Worm (Caenorhabditis elegans) whole organism, L3 larva: Measurements from ENCODE around the gene mac-1.
A peak's percentile ranks its signal among the peaks of the same experiment; 100 is the strongest.

Source experiments
- R02D3.7 ChIP-seq: fragments of 150-350 bp; optimal IDR thresholded peaks from 2 replicates; lab custom pipeline; 2014; ENCODE audit warnings: missing biosample characterization, missing genetic modification characterization
- aly-2 ChIP-seq: fragments of 150-350 bp; optimal IDR thresholded peaks from 2 replicates; lab custom pipeline; 2014; ENCODE audit warnings: missing biosample characterization, missing genetic modification characterization
- ama-1 ChIP-seq: fragments of 150-350 bp; optimal IDR thresholded peaks from 2 replicates; lab custom pipeline; 2018
- ceh-28 ChIP-seq: fragments of 150-350 bp; optimal IDR thresholded peaks from 2 replicates; lab custom pipeline; 2014; ENCODE audit warnings: missing biosample characterization, missing genetic modification reagents, missing genetic modification characterization
- ceh-82 ChIP-seq: fragments of 150-350 bp; optimal IDR thresholded peaks from 2 replicates; lab custom pipeline; 2014; ENCODE audit warnings: missing biosample characterization, missing genetic modification characterization
- ceh-9 ChIP-seq: sonication (generic microtip); optimal IDR thresholded peaks from 2 replicates; lab custom pipeline; 2018; ENCODE audit warnings: missing biosample characterization, missing genetic modification characterization
- daf-12 ChIP-seq: fragments of 150-350 bp; optimal IDR thresholded peaks from 2 replicates; lab custom pipeline; 2014; ENCODE audit warnings: missing biosample characterization, missing genetic modification reagents, missing genetic modification characterization
- egl-5 ChIP-seq: fragments of 150-350 bp; optimal IDR thresholded peaks from 2 replicates; lab custom pipeline; 2017; ENCODE audit warnings: missing biosample characterization, missing genetic modification reagents, missing genetic modification characterization, inconsistent platforms
- elt-1 ChIP-seq: fragments of 150-350 bp; optimal IDR thresholded peaks from 2 replicates; lab custom pipeline; 2014; ENCODE audit warnings: missing biosample characterization, missing genetic modification characterization
- elt-2 ChIP-seq: sonication (generic microtip); optimal IDR thresholded peaks from 2 replicates; lab custom pipeline; 2016; ENCODE audit warnings: missing genetic modification reagents, mild to moderate bottlenecking, missing genetic modification characterization, missing compliant biosample characterization
- eor-1 ChIP-seq, 2 experiments: fragments of 150-350 bp; optimal IDR thresholded peaks; 2 replicates each; lab custom pipeline; 2014 to 2018; ENCODE audit warnings: missing biosample characterization in 2 of 2, missing genetic modification characterization in 2 of 2
- fkh-10 ChIP-seq: sonication (generic microtip); optimal IDR thresholded peaks from 2 replicates; lab custom pipeline; 2017; ENCODE audit warnings: missing biosample characterization, missing genetic modification reagents, missing genetic modification characterization
- fkh-2 ChIP-seq: fragments of 150-350 bp; optimal IDR thresholded peaks from 2 replicates; lab custom pipeline; 2014; ENCODE audit warnings: missing biosample characterization, missing genetic modification reagents, missing genetic modification characterization
- fos-1 ChIP-seq: fragments of 150-350 bp; optimal IDR thresholded peaks from 2 replicates; lab custom pipeline; 2014; ENCODE audit warnings: missing biosample characterization, missing genetic modification characterization
- jun-1 ChIP-seq: fragments of 150-350 bp; optimal IDR thresholded peaks from 2 replicates; lab custom pipeline; 2014; ENCODE audit warnings: missing biosample characterization, missing genetic modification reagents, missing genetic modification characterization
- lin-15B ChIP-seq: fragments of 150-350 bp; optimal IDR thresholded peaks from 2 replicates; lab custom pipeline; 2014; ENCODE audit warnings: missing biosample characterization, missing genetic modification characterization
- lin-39 ChIP-seq: fragments of 150-350 bp; optimal IDR thresholded peaks from 2 replicates; lab custom pipeline; 2018; ENCODE audit warnings: missing biosample characterization, missing genetic modification reagents, missing genetic modification characterization
- lsy-12 ChIP-seq: sonication (generic microtip); optimal IDR thresholded peaks from 2 replicates; lab custom pipeline; 2016; ENCODE audit warnings: mild to moderate bottlenecking, missing genetic modification characterization, missing compliant biosample characterization
- mdl-1 ChIP-seq: fragments of 150-350 bp; optimal IDR thresholded peaks from 2 replicates; lab custom pipeline; 2014; ENCODE audit warnings: missing biosample characterization, missing genetic modification characterization
- mml-1 ChIP-seq: fragments of 150-350 bp; sonication (generic microtip); optimal IDR thresholded peaks from 3 replicates; lab custom pipeline; 2014; ENCODE audit warnings: missing biosample characterization, missing genetic modification characterization
- nfya-1 ChIP-seq: sonication (generic microtip); optimal IDR thresholded peaks from 2 replicates; lab custom pipeline; 2017; ENCODE audit warnings: missing genetic modification characterization, mild to moderate bottlenecking, missing compliant biosample characterization, antibody characterized with exemption, moderate library complexity; ENCODE audit not compliant: insufficient read depth
- nhr-11 ChIP-seq: fragments of 150-350 bp; optimal IDR thresholded peaks from 2 replicates; lab custom pipeline; 2014; ENCODE audit warnings: missing biosample characterization, missing genetic modification characterization
- nhr-237 ChIP-seq: fragments of 150-350 bp; optimal IDR thresholded peaks from 2 replicates; lab custom pipeline; 2014; ENCODE audit warnings: missing biosample characterization, missing genetic modification characterization
- nhr-25 ChIP-seq: sonication (generic microtip); optimal IDR thresholded peaks from 2 replicates; lab custom pipeline; 2017; ENCODE audit warnings: missing biosample characterization, missing genetic modification characterization
- nhr-28 ChIP-seq: fragments of 150-350 bp; optimal IDR thresholded peaks from 2 replicates; lab custom pipeline; 2014; ENCODE audit warnings: missing biosample characterization, missing genetic modification characterization
- nhr-43 ChIP-seq: sonication (generic microtip); optimal IDR thresholded peaks from 2 replicates; lab custom pipeline; 2016; ENCODE audit warnings: mild to moderate bottlenecking, missing genetic modification characterization, missing compliant biosample characterization; ENCODE audit not compliant: poor library complexity, severe bottlenecking
- nhr-67 ChIP-seq: fragments of 150-350 bp; optimal IDR thresholded peaks from 2 replicates; lab custom pipeline; 2014; ENCODE audit warnings: missing biosample characterization, missing genetic modification characterization
- nhr-76 ChIP-seq: fragments of 150-350 bp; sonication (generic microtip); optimal IDR thresholded peaks from 5 replicates; lab custom pipeline; 2014; ENCODE audit warnings: missing biosample characterization, missing genetic modification characterization
- nhr-77 ChIP-seq: fragments of 150-350 bp; optimal IDR thresholded peaks from 2 replicates; lab custom pipeline; 2014; ENCODE audit warnings: missing biosample characterization, missing genetic modification characterization
- pha-4 ChIP-seq: fragments of 150-350 bp; optimal IDR thresholded peaks from 2 replicates; lab custom pipeline; 2014; ENCODE audit warnings: missing biosample characterization, missing genetic modification reagents, missing genetic modification characterization
- pqm-1 ChIP-seq: fragments of 150-350 bp; optimal IDR thresholded peaks from 2 replicates; lab custom pipeline; 2017; ENCODE audit warnings: missing biosample characterization, missing genetic modification characterization, inconsistent platforms
- sea-2 ChIP-seq: fragments of 150-350 bp; sonication (generic microtip); optimal IDR thresholded peaks from 4 replicates; lab custom pipeline; 2014; ENCODE audit warnings: missing biosample characterization, missing genetic modification reagents, missing genetic modification characterization
- skn-1 ChIP-seq: fragments of 150-350 bp; optimal IDR thresholded peaks from 2 replicates; lab custom pipeline; 2014; ENCODE audit warnings: missing biosample characterization, missing genetic modification characterization
- snpc-4 ChIP-seq: fragments of 150-350 bp; optimal IDR thresholded peaks from 2 replicates; lab custom pipeline; 2014; ENCODE audit warnings: missing biosample characterization, missing genetic modification characterization
- unc-39 ChIP-seq: sonication (generic microtip); optimal IDR thresholded peaks from 4 replicates; lab custom pipeline; 2017; ENCODE audit warnings: missing biosample characterization, missing genetic modification characterization
- zag-1 ChIP-seq: fragments of 150-350 bp; optimal IDR thresholded peaks from 2 replicates; lab custom pipeline; 2014; ENCODE audit warnings: missing biosample characterization, missing genetic modification characterization
- ztf-4 ChIP-seq: fragments of 150-350 bp; optimal IDR thresholded peaks from 2 replicates; lab custom pipeline; 2014; ENCODE audit warnings: missing biosample characterization, missing genetic modification characterization

Gene mac-1

DNA sequence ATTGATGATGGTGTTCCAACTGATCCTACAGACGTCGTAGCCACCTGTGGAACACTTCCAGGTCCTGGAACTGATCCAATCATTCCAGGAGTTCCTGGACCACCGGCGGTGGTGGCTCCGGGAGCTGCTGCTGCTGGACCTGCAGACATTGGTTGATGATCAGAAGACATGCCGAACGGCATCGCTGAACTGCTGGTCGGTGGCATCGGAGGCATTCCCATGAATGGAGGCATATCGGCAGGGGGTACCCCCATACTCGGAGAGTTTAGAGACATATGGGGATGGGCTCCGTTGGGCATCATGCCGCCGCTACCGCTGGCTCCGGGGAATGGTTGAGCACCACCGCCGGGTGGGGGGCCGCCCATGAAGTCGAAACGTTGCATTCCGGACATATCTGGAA lies 4.6 kb upstream of the mac-1 start:
- TF ChIP-seq elt-1 = no peak
- no peak for TF ChIP-seq nfya-1 (tag; lab: Kevin White, UChicago)
- TF ChIP-seq nhr-67 (tag; lab: Kevin White, UChicago) = no peak
- no peak for TF ChIP-seq pha-4 (tag; lab: Kevin White, UChicago)
- no peak for TF ChIP-seq R02D3.7 (tag; lab: Kevin White, UChicago)
- TF ChIP-seq daf-12 (tag; lab: Kevin White, UChicago) = no peak
- TF ChIP-seq aly-2 (tag; lab: Kevin White, UChicago) = no peak
- no peak for TF ChIP-seq mml-1
- TF ChIP-seq nhr-77 (tag; lab: Kevin White, UChicago) = no peak
- no peak for TF ChIP-seq nhr-11 (tag; lab: Kevin White, UChicago)
- TF ChIP-seq jun-1 (tag; lab: Kevin White, UChicago) = no peak
- no peak for TF ChIP-seq snpc-4 (tag; lab: Kevin White, UChicago)

DNA sequence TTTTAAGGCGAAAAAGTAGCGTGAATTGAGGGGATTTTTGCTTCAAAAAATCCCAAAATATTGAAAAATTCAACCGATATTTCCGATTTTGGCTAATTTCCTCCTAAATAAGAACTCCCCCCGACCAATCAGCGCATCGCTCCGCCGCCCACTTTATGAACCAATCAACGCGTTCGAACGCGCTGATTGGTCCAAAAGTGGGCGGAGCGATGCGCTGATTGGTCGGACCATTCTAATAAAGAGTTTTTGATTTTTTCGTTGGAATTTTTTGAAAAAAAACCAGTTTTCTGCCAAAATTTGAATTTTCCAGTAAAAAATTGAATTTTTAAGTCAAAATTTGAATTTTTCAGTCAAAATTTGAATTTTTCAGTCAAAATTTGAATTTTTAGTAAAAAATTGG lies 524 bp upstream of the mac-1 start:
- no peak for TF ChIP-seq nhr-43 (tag; lab: Kevin White, UChicago)
- no peak for TF ChIP-seq nhr-25 (tag; lab: Kevin White, UChicago)
- TF ChIP-seq lsy-12 (tag; lab: Kevin White, UChicago) = no peak
- TF ChIP-seq nfya-1 (tag; lab: Kevin White, UChicago) = peak; percentile 98

DNA sequence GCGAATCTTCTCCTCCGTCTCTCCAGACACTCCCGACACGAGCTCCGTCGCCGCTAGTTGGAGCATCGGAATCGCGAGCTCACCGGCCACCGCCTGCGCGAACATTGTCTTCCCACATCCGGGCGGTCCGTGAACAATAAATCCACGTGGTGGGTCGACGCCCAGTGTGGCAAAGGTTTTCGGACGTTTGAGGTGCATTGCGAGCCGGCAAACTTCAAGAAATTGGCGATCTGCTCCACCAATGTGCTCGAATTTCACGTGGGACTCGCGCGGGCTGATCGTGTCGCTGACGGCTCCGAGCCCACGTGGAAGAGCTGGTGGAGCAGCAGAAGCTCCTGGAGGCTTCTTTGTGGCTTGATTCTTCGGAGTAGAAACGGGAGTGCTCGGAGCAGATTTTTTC lies 4.1 kb downstream of the mac-1 start:
- TF ChIP-seq lin-39 = no peak
- no peak for TF ChIP-seq ceh-82 (tag; lab: Kevin White, UChicago)
- TF ChIP-seq aly-2 (tag; lab: Kevin White, UChicago) = no peak
- no peak for TF ChIP-seq pha-4 (tag; lab: Kevin White, UChicago)
- TF ChIP-seq mdl-1 (tag; lab: Kevin White, UChicago) = no peak
- no peak for TF ChIP-seq ceh-9 (tag; lab: Kevin White, UChicago)
- TF ChIP-seq ama-1 = no peak
- no peak for TF ChIP-seq nfya-1 (tag; lab: Kevin White, UChicago)
- TF ChIP-seq skn-1 = no peak
- TF ChIP-seq nhr-28 (tag; lab: Kevin White, UChicago) = no peak
- no peak for TF ChIP-seq nhr-237
- TF ChIP-seq eor-1 (tag; optimal IDR thresholded peaks at IDR 0.05; lab: Kevin White, UChicago) = no peak
- no peak for TF ChIP-seq fkh-10 (GFP tag; lab: Kevin White, UChicago)
- TF ChIP-seq lin-15B (tag; lab: Kevin White, UChicago) = no peak
- no peak for TF ChIP-seq pqm-1 (tag; lab: Kevin White, UChicago)
- no peak for TF ChIP-seq nhr-76 (tag; lab: Kevin White, UChicago)

DNA sequence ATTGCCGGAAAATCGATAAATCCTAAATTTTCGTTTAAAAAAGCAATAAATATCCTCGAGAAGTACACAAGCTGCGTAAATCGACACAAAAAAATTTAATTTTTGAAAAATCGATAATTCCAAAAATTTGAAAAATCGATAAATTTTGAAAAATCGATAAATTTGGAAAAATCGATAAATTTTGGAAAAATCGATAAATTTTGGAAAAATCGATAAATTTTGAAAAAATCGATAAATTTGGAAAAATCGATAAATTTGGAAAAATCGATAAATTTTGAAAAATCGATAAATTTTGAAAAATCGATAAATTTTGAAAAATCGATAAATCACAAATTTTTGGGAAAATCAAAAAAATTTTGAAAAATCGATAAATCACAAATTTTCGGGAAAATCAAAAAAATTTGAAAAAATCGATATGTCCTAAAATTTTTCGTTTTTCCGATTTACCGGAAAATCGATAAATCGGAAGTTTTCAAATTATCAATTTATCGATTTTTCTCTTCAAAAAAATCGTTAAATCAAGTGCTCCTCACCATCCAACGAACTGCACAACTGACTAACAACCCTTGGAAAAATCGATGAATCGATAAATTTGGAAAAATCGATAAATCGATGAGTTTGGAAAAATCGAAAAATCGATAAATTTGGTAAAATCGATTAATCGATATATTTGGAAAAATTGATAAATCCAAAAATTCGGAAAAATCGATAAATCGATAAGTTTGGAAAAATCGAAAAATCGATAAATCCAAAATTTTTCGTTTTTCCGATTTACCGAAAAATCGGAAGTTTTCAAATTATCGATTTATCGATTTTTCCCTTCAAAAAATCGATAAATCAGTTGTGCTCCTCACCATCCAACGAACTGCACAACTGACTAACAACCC lies 4.8 kb downstream of the mac-1 start:
- TF ChIP-seq sea-2 (no peak), ceh-28 (tag; lab: Kevin White, UChicago) (peak; percentile 100), nhr-77 (tag; lab: Kevin White, UChicago) (no peak), unc-39 (tag; lab: Kevin White, UChicago) (no peak)
- TF ChIP-seq, all 47 proteins: peak for 1

DNA sequence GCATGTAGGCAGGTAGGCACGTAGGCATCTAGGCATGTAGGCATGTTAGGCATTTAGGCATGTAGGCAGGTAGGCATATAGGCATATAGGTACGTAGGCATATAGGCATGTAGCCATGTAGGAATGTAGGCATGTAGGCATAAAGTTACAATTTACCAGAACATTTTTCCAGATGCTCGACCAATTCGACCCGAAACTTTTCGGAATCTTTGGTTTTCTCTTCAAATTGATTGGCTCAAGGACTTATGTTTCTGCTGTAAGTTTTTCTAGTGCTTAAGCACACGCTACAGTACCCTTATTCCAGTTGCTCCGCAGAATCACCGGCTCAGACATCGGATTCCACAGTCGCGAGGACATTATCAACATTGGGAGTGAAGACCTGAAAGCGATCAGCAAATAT lies 10.5 kb downstream of the mac-1 start:
- TF ChIP-seq lsy-12 (tag; lab: Kevin White, UChicago) (no peak), egl-5 (tag; lab: Kevin White, UChicago) (no peak), fkh-2 (no peak), snpc-4 (tag; lab: Kevin White, UChicago) (no peak), elt-2 (tag; lab: Kevin White, UChicago) (no peak), mdl-1 (tag; lab: Kevin White, UChicago) (no peak), nhr-11 (tag; lab: Kevin White, UChicago) (no peak), ztf-4 (tag; lab: Kevin White, UChicago) (no peak), fos-1 (tag; lab: Kevin White, UChicago) (no peak), nhr-25 (tag; lab: Kevin White, UChicago) (no peak), sea-2 (no peak), nfya-1 (tag; lab: Kevin White, UChicago) (no peak), nhr-237 (no peak), zag-1 (no peak), ceh-82 (tag; lab: Kevin White, UChicago) (no peak), nhr-28 (tag; lab: Kevin White, UChicago) (no peak)
